Worm (Caenorhabditis elegans) whole organism, L1 larva: ENCODE measurements around the gene amt-3.

Source experiments
- C16A3.4 ChIP-seq: fragments of 150-350 bp; optimal IDR thresholded peaks from 2 replicates; lab custom pipeline; 2014; ENCODE audit warnings: missing biosample characterization, missing genetic modification characterization
- Y116A8C.19 ChIP-seq: sonication (generic microtip); optimal IDR thresholded peaks from 2 replicates; lab custom pipeline; 2016; ENCODE audit warnings: missing compliant biosample characterization, missing genetic modification characterization, borderline replicate concordance
- aha-1 ChIP-seq: fragments of 150-350 bp; optimal IDR thresholded peaks from 2 replicates; lab custom pipeline; 2014; ENCODE audit warnings: missing biosample characterization, missing genetic modification characterization
- alr-1 ChIP-seq: fragments of 200-800 bp; sonication (Bioruptor generic); optimal IDR thresholded peaks from 2 replicates; lab custom pipeline; 2018; ENCODE audit warnings: borderline replicate concordance, mild to moderate bottlenecking, missing genetic modification characterization, missing compliant biosample characterization
- blmp-1 ChIP-seq: fragments of 150-350 bp; optimal IDR thresholded peaks from 2 replicates; lab custom pipeline; 2014; ENCODE audit warnings: missing biosample characterization, missing genetic modification characterization
- ceh-63 ChIP-seq: fragments of 200-800 bp; sonication (Bioruptor generic); optimal IDR thresholded peaks from 2 replicates; lab custom pipeline; 2018; ENCODE audit warnings: mild to moderate bottlenecking, missing genetic modification characterization, missing compliant biosample characterization
- ceh-8 ChIP-seq: fragments of 200-800 bp; sonication (Bioruptor generic); optimal IDR thresholded peaks from 2 replicates; lab custom pipeline; 2018; ENCODE audit warnings: mild to moderate bottlenecking, missing genetic modification characterization, moderate library complexity, missing compliant biosample characterization
- ceh-82 ChIP-seq, 3 experiments: fragments of 150-350 bp in 1 of 3; sonication (generic microtip) in 2 of 3; optimal IDR thresholded peaks; 2 replicates each; lab custom pipeline; 2014 to 2017; ENCODE audit warnings: missing biosample characterization in 3 of 3, missing genetic modification characterization in 3 of 3
- efl-1 ChIP-seq, 4 experiments: fragments of 150-350 bp; optimal IDR thresholded peaks in 3 of 4; peaks in 1 of 4; 1 replicate in 1 of 4; 2 replicates in 3 of 4; lab custom pipeline; 2014; ENCODE audit warnings: missing biosample characterization in 2 of 4, missing genetic modification characterization in 2 of 4, missing genetic modification reagents in 2 of 4
- egl-13 ChIP-seq: sonication (generic microtip); optimal IDR thresholded peaks from 2 replicates; lab custom pipeline; 2016; ENCODE audit warnings: missing genotype, missing genetic modification reagents, missing genetic modification characterization, missing compliant biosample characterization
- elt-3 ChIP-seq, 6 experiments: fragments of 150-350 bp in 1 of 6; sonication (generic microtip); optimal IDR thresholded peaks; 2 replicates each; lab custom pipeline; 2017 to 2018; ENCODE audit warnings: missing biosample characterization in 6 of 6, missing genetic modification characterization in 6 of 6, inconsistent platforms in 1 of 6
- fkh-10 ChIP-seq: sonication (generic microtip); optimal IDR thresholded peaks from 2 replicates; lab custom pipeline; 2017; ENCODE audit warnings: missing biosample characterization, missing genetic modification reagents, missing genetic modification characterization
- fkh-4 ChIP-seq: sonication (generic microtip); optimal IDR thresholded peaks from 2 replicates; lab custom pipeline; 2016; ENCODE audit warnings: missing compliant biosample characterization, missing genetic modification characterization, borderline replicate concordance
- grh-1 ChIP-seq: fragments of 200-800 bp; sonication (Bioruptor generic); IDR thresholded peaks from 2 replicates; pipeline ENCODE4 v1.3.6; 2022; ENCODE audit warnings: missing genetic modification reagents, missing genetic modification characterization, missing compliant biosample characterization
- hlh-17 ChIP-seq: fragments of 200-800 bp; sonication (Bioruptor generic); optimal IDR thresholded peaks from 2 replicates; lab custom pipeline; 2018; ENCODE audit warnings: missing genetic modification characterization, mild to moderate bottlenecking, missing compliant biosample characterization, moderate library complexity, borderline replicate concordance
- hlh-4 ChIP-seq: sonication (generic microtip); optimal IDR thresholded peaks from 2 replicates; lab custom pipeline; 2016; ENCODE audit warnings: mild to moderate bottlenecking, missing genetic modification characterization, missing compliant biosample characterization
- jun-1 ChIP-seq: fragments of 150-350 bp; optimal IDR thresholded peaks from 2 replicates; lab custom pipeline; 2014; ENCODE audit warnings: missing biosample characterization, missing genetic modification reagents, missing genetic modification characterization
- lin-14 ChIP-seq: fragments of 200-800 bp; sonication (Bioruptor generic); optimal IDR thresholded peaks from 2 replicates; lab custom pipeline; 2018; ENCODE audit warnings: mild to moderate bottlenecking, missing genetic modification characterization, moderate library complexity, missing compliant biosample characterization
- mdl-1 ChIP-seq, 2 experiments: fragments of 150-350 bp; optimal IDR thresholded peaks; 2 replicates each; lab custom pipeline; 2014 to 2017; ENCODE audit warnings: missing biosample characterization in 2 of 2, missing genetic modification characterization in 2 of 2, inconsistent platforms in 1 of 2
- nhr-28 ChIP-seq: fragments of 150-350 bp; optimal IDR thresholded peaks from 2 replicates; lab custom pipeline; 2014; ENCODE audit warnings: missing biosample characterization, missing genetic modification characterization
- nhr-47 ChIP-seq: sonication (generic microtip); optimal IDR thresholded peaks from 2 replicates; lab custom pipeline; 2016; ENCODE audit warnings: mild to moderate bottlenecking, missing genetic modification characterization, moderate library complexity, missing compliant biosample characterization
- pax-3 ChIP-seq: fragments of 200-800 bp; sonication (Bioruptor generic); optimal IDR thresholded peaks from 2 replicates; lab custom pipeline; 2018; ENCODE audit warnings: mild to moderate bottlenecking, missing genetic modification characterization, moderate library complexity, missing compliant biosample characterization
- pqm-1 ChIP-seq: sonication (generic microtip); optimal IDR thresholded peaks from 3 replicates; lab custom pipeline; 2017; ENCODE audit warnings: missing biosample characterization, missing genetic modification characterization
- snu-23 ChIP-seq: sonication (generic microtip); optimal IDR thresholded peaks from 2 replicates; lab custom pipeline; 2016; ENCODE audit warnings: missing genetic modification characterization, missing compliant biosample characterization
- sox-4 ChIP-seq: sonication (generic microtip); optimal IDR thresholded peaks from 2 replicates; lab custom pipeline; 2016; ENCODE audit warnings: missing genetic modification characterization, missing compliant biosample characterization
- sup-37 ChIP-seq: fragments of 200-800 bp; sonication (Bioruptor generic); optimal IDR thresholded peaks from 2 replicates; lab custom pipeline; 2018; ENCODE audit warnings: mild to moderate bottlenecking, missing genetic modification characterization, missing compliant biosample characterization
- unc-62 ChIP-seq: fragments of 150-350 bp; optimal IDR thresholded peaks from 2 replicates; lab custom pipeline; 2014; ENCODE audit warnings: missing biosample characterization, missing genetic modification reagents, missing genetic modification characterization
- unc-98 ChIP-seq: fragments of 200-800 bp; sonication (Bioruptor generic); IDR thresholded peaks from 2 replicates; pipeline ENCODE4 v1.3.6; 2022; ENCODE audit warnings: missing genetic modification characterization, missing compliant biosample characterization
- zag-1 ChIP-seq: fragments of 150-350 bp; optimal IDR thresholded peaks from 2 replicates; lab custom pipeline; 2014; ENCODE audit warnings: missing biosample characterization, missing genetic modification characterization
- ztf-4 ChIP-seq: fragments of 150-350 bp; optimal IDR thresholded peaks from 2 replicates; lab custom pipeline; 2014; ENCODE audit warnings: missing biosample characterization, missing genetic modification characterization

The amt-3 gene

ce11 chrII:8354233-8354750, 14.7 kb downstream of the amt-3 start, which contains the start of gene C26D10.6:
Gene C26D10.6, minus strand, starts transcription at chrII:8354700.
- TF ChIP-seq unc-62, result no peak
- no peak for TF ChIP-seq pax-3 (tag; lab: Kevin White, UChicago)
- TF ChIP-seq fkh-10 (GFP tag; lab: Kevin White, UChicago), result peak; percentile 11
- TF ChIP-seq efl-1 (optimal IDR thresholded peaks at IDR 0.05; lab: Kevin White, UChicago), result no peak
- peak in 1 of 2 experiments; percentile 48 for TF ChIP-seq efl-1 (GFP tag; optimal IDR thresholded peaks at IDR 0.05 in 1 of 2; lab: Kevin White, UChicago)
- no peak for TF ChIP-seq nhr-47 (tag; lab: Kevin White, UChicago)
- peak; percentile 32 for TF ChIP-seq lin-14

- no peak for TF ChIP-seq snu-23 (GFP tag; lab: Kevin White, UChicago)
- TF ChIP-seq lin-14, result peak; percentile 32
Observed at ce11 chrII:8353288-8353687, 15.7 kb downstream of the amt-3 start.

- TF ChIP-seq efl-1 (optimal IDR thresholded peaks at IDR 0.05; lab: Kevin White, UChicago) (no peak), efl-1 (GFP tag; optimal IDR thresholded peaks at IDR 0.05 in 1 of 2; lab: Kevin White, UChicago) (peak in 1 of 2 experiments; percentile 50), nhr-28 (no peak)
- TF ChIP-seq, all 84 proteins: peak for 1
Observed at ce11 chrII:8346384-8346783, 22.6 kb downstream of the amt-3 start, which contains the start of gene eff-1. Gene eff-1, plus strand, starts transcription at chrII:8346684.

ce11 chrII:8345613-8346012, 23.3 kb downstream of the amt-3 start:
- TF ChIP-seq sox-4 (tag; lab: Kevin White, UChicago) (no peak), blmp-1 (tag; lab: Kevin White, UChicago) (peak; percentile 37), Y116A8C.19 (tag; lab: Kevin White, UChicago) (no peak), efl-1 (optimal IDR thresholded peaks at IDR 0.05; lab: Kevin White, UChicago) (no peak), efl-1 (GFP tag; optimal IDR thresholded peaks at IDR 0.05 in 1 of 2; lab: Kevin White, UChicago) (peak in 1 of 2 experiments; percentile 30), C16A3.4 (tag; lab: Kevin White, UChicago) (no peak)

- TF ChIP-seq blmp-1 (tag; lab: Kevin White, UChicago), result peak; percentile 75
- no peak for TF ChIP-seq Y116A8C.19 (tag; lab: Kevin White, UChicago)
Observed at ce11 chrII:8344803-8345202, 24.2 kb downstream of the amt-3 start.

ce11 chrII:8339108-8339507, 29.9 kb downstream of the amt-3 start:
- TF ChIP-seq jun-1 (tag; lab: Kevin White, UChicago) (no peak), mdl-1 (tag; optimal IDR thresholded peaks at IDR 0.05; lab: Kevin White, UChicago) (no peak), ceh-82 (tag; optimal IDR thresholded peaks at IDR 0.05; lab: Kevin White, UChicago) (no peak), unc-98 (no peak), pax-3 (tag; lab: Kevin White, UChicago) (no peak), zag-1 (tag; lab: Kevin White, UChicago) (no peak), ceh-63 (GFP tag; lab: Kevin White, UChicago) (no peak), fkh-4 (tag; lab: Kevin White, UChicago) (no peak)

- TF ChIP-seq alr-1 (tag; lab: Kevin White, UChicago), result no peak
- TF ChIP-seq blmp-1 (tag; lab: Kevin White, UChicago), result no peak
- no peak for TF ChIP-seq elt-3 (tag; optimal IDR thresholded peaks at IDR 0.05; lab: Kevin White, UChicago)
- no peak for TF ChIP-seq hlh-4
- no peak for TF ChIP-seq sup-37 (GFP tag; lab: Kevin White, UChicago)
- TF ChIP-seq ceh-8, result no peak
- no peak for TF ChIP-seq aha-1 (tag; lab: Kevin White, UChicago)
- no peak for TF ChIP-seq snu-23 (GFP tag; lab: Kevin White, UChicago)
- TF ChIP-seq ztf-4 (tag; lab: Kevin White, UChicago), result no peak
- TF ChIP-seq grh-1 (GFP tag; lab: Robert Waterston, UW), result no peak
- TF ChIP-seq hlh-17 (GFP tag; lab: Kevin White, UChicago), result no peak
- no peak for TF ChIP-seq sox-4 (tag; lab: Kevin White, UChicago)
- no peak for TF ChIP-seq jun-1 (tag; lab: Kevin White, UChicago)
- TF ChIP-seq egl-13 (tag; lab: Kevin White, UChicago), result no peak
- no peak for TF ChIP-seq pqm-1 (tag; lab: Kevin White, UChicago)
Observed at ce11 chrII:8333643-8334042, 35.3 kb downstream of the amt-3 start, which contains the start of gene C26D10.7. Gene C26D10.7, plus strand, starts transcription at chrII:8333943.
